Worm (Caenorhabditis elegans): Measurements from ENCODE around the gene T06D4.2.

- TF ChIP-seq ama-1 (optimal IDR thresholded peaks at IDR 0.05) (no peak), ama-1 (GFP tag; optimal IDR thresholded peaks at IDR 0.05) (no peak), B0035.1 (tag; optimal IDR thresholded peaks at IDR 0.05) (no peak), Y79H2A.3 (GFP tag; conservative IDR thresholded peaks at IDR 0.05) (no peak), pha-4 (tag; optimal IDR thresholded peaks at IDR 0.05) (no peak), Y56A3A.18 (GFP tag; IDR thresholded peaks at IDR 0.05) (no peak), hmg-20 (GFP tag; IDR thresholded peaks at IDR 0.05) (no peak), F52B5.7 (tag; optimal IDR thresholded peaks at IDR 0.05) (no peak), nhr-90 (tag; optimal IDR thresholded peaks at IDR 0.05) (no peak), F55B11.4 (tag; optimal IDR thresholded peaks at IDR 0.05; ENCODE audit: borderline replicate concordance, insufficient read depth) (no peak), let-526 (GFP tag; IDR thresholded peaks at IDR 0.05) (no peak), unc-62 (GFP tag; optimal IDR thresholded peaks at IDR 0.05) (no peak), snpc-1.3 (tag; optimal IDR thresholded peaks at IDR 0.05; ENCODE audit: insufficient read depth) (no peak), tbp1 (GFP tag; optimal IDR thresholded peaks at IDR 0.05) (no peak), lin-26 (GFP tag; IDR thresholded peaks at IDR 0.05) (no peak)
Observed at ce11 chrII:3399212-3399611, 13.5 kb upstream of the T06D4.2 start, which contains the start of gene nep-9.
